Worm (Caenorhabditis elegans): ENCODE data around the gene nhr-269.

DNA sequence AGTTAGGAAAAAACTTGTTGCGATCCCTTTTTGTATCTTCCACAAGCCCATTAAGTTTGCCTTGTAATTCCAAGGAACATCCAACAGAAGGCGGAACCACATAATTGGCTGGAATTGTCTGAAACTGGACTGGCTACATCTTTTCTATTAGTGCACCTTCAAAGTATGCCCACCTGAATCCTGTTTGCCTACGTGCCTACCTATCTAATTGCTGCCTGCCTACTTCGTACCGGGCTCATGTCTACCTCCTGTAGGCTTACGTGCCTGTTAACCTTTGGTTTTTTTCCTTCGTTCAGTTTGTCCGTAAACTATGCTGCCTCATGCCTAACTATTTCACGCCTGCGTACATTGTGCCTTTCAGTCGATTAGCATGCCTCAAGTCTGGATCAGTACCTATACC is 32.2 kb downstream of the nhr-269 start, which contains the start of gene wrt-7:
- TF ChIP-seq him-1 (tag; optimal IDR thresholded peaks at IDR 0.05) (no peak), W03F9.2 (tag; optimal IDR thresholded peaks at IDR 0.05) (no peak)
